Worm (Caenorhabditis elegans) whole organism, L1 larva: ENCODE data around the gene C26D10.4.

Experiments
- C04F5.9 ChIP-seq: sonication (generic microtip); optimal IDR thresholded peaks from 2 replicates; lab custom pipeline; 2016; ENCODE audit warnings: missing genetic modification characterization, missing compliant biosample characterization
- C16A3.4 ChIP-seq: fragments of 150-350 bp; optimal IDR thresholded peaks from 2 replicates; lab custom pipeline; 2014; ENCODE audit warnings: missing biosample characterization, missing genetic modification characterization
- C34B4.2 ChIP-seq: sonication (generic microtip); optimal IDR thresholded peaks from 2 replicates; lab custom pipeline; 2017; ENCODE audit warnings: mild to moderate bottlenecking, missing genetic modification characterization, missing compliant biosample characterization
- F16B12.6 ChIP-seq: fragments of 150-350 bp; optimal IDR thresholded peaks from 2 replicates; lab custom pipeline; 2014; ENCODE audit warnings: missing biosample characterization, missing genetic modification characterization
- aha-1 ChIP-seq: fragments of 150-350 bp; optimal IDR thresholded peaks from 2 replicates; lab custom pipeline; 2014; ENCODE audit warnings: missing biosample characterization, missing genetic modification characterization
- alr-1 ChIP-seq: fragments of 200-800 bp; sonication (Bioruptor generic); optimal IDR thresholded peaks from 2 replicates; lab custom pipeline; 2018; ENCODE audit warnings: borderline replicate concordance, mild to moderate bottlenecking, missing genetic modification characterization, missing compliant biosample characterization
- aly-2 ChIP-seq: fragments of 150-350 bp; optimal IDR thresholded peaks from 2 replicates; lab custom pipeline; 2014; ENCODE audit warnings: missing biosample characterization, missing genetic modification characterization
- ceh-82 ChIP-seq, 3 experiments: fragments of 150-350 bp in 1 of 3; sonication (generic microtip) in 2 of 3; optimal IDR thresholded peaks; 2 replicates each; lab custom pipeline; 2014 to 2017; ENCODE audit warnings: missing biosample characterization in 3 of 3, missing genetic modification characterization in 3 of 3
- ceh-88 ChIP-seq: fragments of 200-800 bp; sonication (Bioruptor generic); IDR thresholded peaks from 2 replicates; pipeline ENCODE4 v1.3.6; 2022; ENCODE audit warnings: missing genetic modification characterization, missing compliant biosample characterization
- dpl-1 ChIP-seq, 3 experiments: fragments of 150-350 bp in 2 of 3; sonication (generic microtip) in 1 of 3; optimal IDR thresholded peaks; 2 replicates each; lab custom pipeline; 2014 to 2017; ENCODE audit warnings: missing biosample characterization in 3 of 3, missing genetic modification characterization in 3 of 3, missing genetic modification reagents in 3 of 3
- dsc-1 ChIP-seq: sonication (generic microtip); optimal IDR thresholded peaks from 2 replicates; lab custom pipeline; 2016; ENCODE audit warnings: mild to moderate bottlenecking, missing genetic modification characterization, missing compliant biosample characterization
- efl-1 ChIP-seq, 4 experiments: fragments of 150-350 bp; optimal IDR thresholded peaks in 3 of 4; peaks in 1 of 4; 1 replicate in 1 of 4; 2 replicates in 3 of 4; lab custom pipeline; 2014; ENCODE audit warnings: missing biosample characterization in 2 of 4, missing genetic modification characterization in 2 of 4, missing genetic modification reagents in 2 of 4
- efl-3 ChIP-seq: fragments of 200-800 bp; sonication (Bioruptor generic); optimal IDR thresholded peaks from 2 replicates; lab custom pipeline; 2018; ENCODE audit warnings: mild to moderate bottlenecking, missing genetic modification characterization, missing compliant biosample characterization
- egl-13 ChIP-seq: sonication (generic microtip); optimal IDR thresholded peaks from 2 replicates; lab custom pipeline; 2016; ENCODE audit warnings: missing genotype, missing genetic modification reagents, missing genetic modification characterization, missing compliant biosample characterization
- egl-27 ChIP-seq, 2 experiments: fragments of 150-350 bp in 1 of 2; sonication (generic microtip); optimal IDR thresholded peaks; 3 replicates each; lab custom pipeline; 2017 to 2018; ENCODE audit warnings: missing biosample characterization in 2 of 2, missing genetic modification characterization in 2 of 2, missing genetic modification reagents in 2 of 2
- elt-2 ChIP-seq: sonication (generic microtip); optimal IDR thresholded peaks from 2 replicates; lab custom pipeline; 2016; ENCODE audit warnings: missing genetic modification characterization, mild to moderate bottlenecking, inconsistent platforms, missing compliant biosample characterization, missing genetic modification reagents
- elt-3 ChIP-seq, 6 experiments: fragments of 150-350 bp in 1 of 6; sonication (generic microtip); optimal IDR thresholded peaks; 2 replicates each; lab custom pipeline; 2017 to 2018; ENCODE audit warnings: missing biosample characterization in 6 of 6, missing genetic modification characterization in 6 of 6, inconsistent platforms in 1 of 6
- fkh-10 ChIP-seq: sonication (generic microtip); optimal IDR thresholded peaks from 2 replicates; lab custom pipeline; 2017; ENCODE audit warnings: missing biosample characterization, missing genetic modification reagents, missing genetic modification characterization
- fkh-4 ChIP-seq: sonication (generic microtip); optimal IDR thresholded peaks from 2 replicates; lab custom pipeline; 2016; ENCODE audit warnings: missing compliant biosample characterization, missing genetic modification characterization, borderline replicate concordance
- fos-1 ChIP-seq: fragments of 150-350 bp; optimal IDR thresholded peaks from 2 replicates; lab custom pipeline; 2014; ENCODE audit warnings: missing biosample characterization, missing genetic modification characterization
- grh-1 ChIP-seq: fragments of 200-800 bp; sonication (Bioruptor generic); IDR thresholded peaks from 2 replicates; pipeline ENCODE4 v1.3.6; 2022; ENCODE audit warnings: missing genetic modification reagents, missing genetic modification characterization, missing compliant biosample characterization
- hlh-17 ChIP-seq: fragments of 200-800 bp; sonication (Bioruptor generic); optimal IDR thresholded peaks from 2 replicates; lab custom pipeline; 2018; ENCODE audit warnings: missing genetic modification characterization, mild to moderate bottlenecking, missing compliant biosample characterization, moderate library complexity, borderline replicate concordance
- hpl-2 ChIP-seq: fragments of 150-350 bp; optimal IDR thresholded peaks from 2 replicates; lab custom pipeline; 2014; ENCODE audit warnings: missing biosample characterization, missing genetic modification reagents, missing genetic modification characterization
- irx-1 ChIP-seq: sonication (generic microtip); optimal IDR thresholded peaks from 2 replicates; lab custom pipeline; 2016; ENCODE audit warnings: missing genetic modification characterization, missing compliant biosample characterization
- lin-14 ChIP-seq: fragments of 200-800 bp; sonication (Bioruptor generic); optimal IDR thresholded peaks from 2 replicates; lab custom pipeline; 2018; ENCODE audit warnings: mild to moderate bottlenecking, missing genetic modification characterization, moderate library complexity, missing compliant biosample characterization
- lin-15B ChIP-seq: fragments of 150-350 bp; sonication (generic microtip); optimal IDR thresholded peaks from 3 replicates; lab custom pipeline; 2014; ENCODE audit warnings: missing biosample characterization, missing genetic modification characterization
- lin-39 ChIP-seq: fragments of 150-350 bp; optimal IDR thresholded peaks from 2 replicates; lab custom pipeline; 2014; ENCODE audit warnings: missing biosample characterization, missing genetic modification reagents, missing genetic modification characterization
- lir-3 ChIP-seq: sonication (generic microtip); optimal IDR thresholded peaks from 2 replicates; lab custom pipeline; 2016; ENCODE audit warnings: mild to moderate bottlenecking, missing genetic modification characterization, moderate library complexity, missing compliant biosample characterization; ENCODE audit not compliant: poor library complexity
- mef-2 ChIP-seq: fragments of 150-350 bp; optimal IDR thresholded peaks from 2 replicates; lab custom pipeline; 2014; ENCODE audit warnings: missing biosample characterization, missing genetic modification characterization
- nhr-11 ChIP-seq: fragments of 150-350 bp; optimal IDR thresholded peaks from 2 replicates; lab custom pipeline; 2014; ENCODE audit warnings: missing biosample characterization, missing genetic modification characterization
- nhr-12 ChIP-seq: sonication (generic microtip); optimal IDR thresholded peaks from 2 replicates; lab custom pipeline; 2017; ENCODE audit warnings: missing biosample characterization, missing genetic modification characterization
- nhr-19 ChIP-seq: fragments of 200-800 bp; sonication (Bioruptor generic); conservative IDR thresholded peaks from 2 replicates; pipeline ENCODE4 v1.3.6; 2022; ENCODE audit warnings: missing genetic modification characterization, missing compliant biosample characterization
- nhr-20 ChIP-seq: sonication (generic microtip); optimal IDR thresholded peaks from 2 replicates; lab custom pipeline; 2016; ENCODE audit warnings: mild to moderate bottlenecking, missing genetic modification characterization, missing compliant biosample characterization
- nhr-237 ChIP-seq: fragments of 150-350 bp; optimal IDR thresholded peaks from 2 replicates; lab custom pipeline; 2014; ENCODE audit warnings: missing biosample characterization, missing genetic modification characterization
- nhr-28 ChIP-seq: fragments of 150-350 bp; optimal IDR thresholded peaks from 2 replicates; lab custom pipeline; 2014; ENCODE audit warnings: missing biosample characterization, missing genetic modification characterization
- nhr-47 ChIP-seq: sonication (generic microtip); optimal IDR thresholded peaks from 2 replicates; lab custom pipeline; 2016; ENCODE audit warnings: mild to moderate bottlenecking, missing genetic modification characterization, moderate library complexity, missing compliant biosample characterization
- pag-3 ChIP-seq: sonication (generic microtip); optimal IDR thresholded peaks from 2 replicates; lab custom pipeline; 2017; ENCODE audit warnings: missing genetic modification characterization, mild to moderate bottlenecking, missing compliant biosample characterization, antibody characterized with exemption, borderline replicate concordance; ENCODE audit not compliant: insufficient read depth
- pax-3 ChIP-seq: fragments of 200-800 bp; sonication (Bioruptor generic); optimal IDR thresholded peaks from 2 replicates; lab custom pipeline; 2018; ENCODE audit warnings: mild to moderate bottlenecking, missing genetic modification characterization, moderate library complexity, missing compliant biosample characterization
- pqm-1 ChIP-seq: sonication (generic microtip); optimal IDR thresholded peaks from 3 replicates; lab custom pipeline; 2017; ENCODE audit warnings: missing biosample characterization, missing genetic modification characterization
- rnt-1 ChIP-seq: sonication (generic microtip); optimal IDR thresholded peaks from 2 replicates; lab custom pipeline; 2016; ENCODE audit warnings: mild to moderate bottlenecking, missing genetic modification characterization, moderate library complexity, missing compliant biosample characterization
- sptf-1 ChIP-seq: fragments of 150-350 bp; optimal IDR thresholded peaks from 2 replicates; lab custom pipeline; 2014; ENCODE audit warnings: missing biosample characterization, missing genetic modification characterization
- sup-37 ChIP-seq: fragments of 200-800 bp; sonication (Bioruptor generic); optimal IDR thresholded peaks from 2 replicates; lab custom pipeline; 2018; ENCODE audit warnings: mild to moderate bottlenecking, missing genetic modification characterization, missing compliant biosample characterization
- swsn-7 ChIP-seq: sonication (generic microtip); optimal IDR thresholded peaks from 2 replicates; lab custom pipeline; 2016; ENCODE audit warnings: missing genetic modification characterization, missing compliant biosample characterization
- tbx-2 ChIP-seq: sonication (generic microtip); optimal IDR thresholded peaks from 2 replicates; lab custom pipeline; 2016; ENCODE audit warnings: missing genetic modification characterization, missing compliant biosample characterization
- tlp-1 ChIP-seq: fragments of 150-350 bp; optimal IDR thresholded peaks from 2 replicates; lab custom pipeline; 2014; ENCODE audit warnings: missing biosample characterization, missing genetic modification characterization
- unc-130 ChIP-seq: fragments of 150-350 bp; optimal IDR thresholded peaks from 2 replicates; lab custom pipeline; 2017; ENCODE audit warnings: missing biosample characterization, missing genetic modification characterization, inconsistent platforms
- unc-62 ChIP-seq: fragments of 150-350 bp; optimal IDR thresholded peaks from 2 replicates; lab custom pipeline; 2014; ENCODE audit warnings: missing biosample characterization, missing genetic modification reagents, missing genetic modification characterization
- unc-98 ChIP-seq: fragments of 200-800 bp; sonication (Bioruptor generic); IDR thresholded peaks from 2 replicates; pipeline ENCODE4 v1.3.6; 2022; ENCODE audit warnings: missing genetic modification characterization, missing compliant biosample characterization
- vab-15 ChIP-seq: sonication (generic microtip); optimal IDR thresholded peaks from 2 replicates; lab custom pipeline; 2017; ENCODE audit warnings: missing genotype, mild to moderate bottlenecking, missing genetic modification characterization, missing compliant biosample characterization
- zip-4 ChIP-seq: fragments of 200-800 bp; sonication (Bioruptor generic); optimal IDR thresholded peaks from 2 replicates; lab custom pipeline; 2018; ENCODE audit warnings: mild to moderate bottlenecking, missing genetic modification characterization, moderate library complexity, missing compliant biosample characterization
- ztf-4 ChIP-seq: fragments of 150-350 bp; optimal IDR thresholded peaks from 2 replicates; lab custom pipeline; 2014; ENCODE audit warnings: missing biosample characterization, missing genetic modification characterization

C26D10.4 gene

ce11 chrII:8325002-8325539, 4.5 kb upstream of the C26D10.4 start, which contains the start of the genes ran-3 and C26D10.3 (continued):
- TF ChIP-seq vab-15 (tag; lab: Kevin White, UChicago) (no peak), grh-1 (GFP tag; lab: Robert Waterston, UW) (no peak), lin-15B (no peak), ztf-4 (tag; lab: Kevin White, UChicago) (no peak), hlh-17 (GFP tag; lab: Kevin White, UChicago) (no peak), elt-2 (tag; lab: Kevin White, UChicago) (no peak), aha-1 (tag; lab: Kevin White, UChicago) (no peak), dpl-1 (GFP tag; optimal IDR thresholded peaks at IDR 0.05; lab: Kevin White, UChicago) (peak; percentile 49 to 64 (median 54)), sptf-1 (tag; lab: Kevin White, UChicago) (no peak), nhr-19 (GFP tag; lab: Robert Waterston, UW) (peak; percentile 56), nhr-47 (tag; lab: Kevin White, UChicago) (peak; percentile 57), pax-3 (no peak), ceh-82 (tag; optimal IDR thresholded peaks at IDR 0.05; lab: Kevin White, UChicago) (peak in 2 of 3 experiments; percentile 4 to 35), lin-39 (tag; lab: Kevin White, UChicago) (peak; percentile 11), nhr-28 (tag; lab: Kevin White, UChicago) (no peak), C34B4.2 (tag; lab: Kevin White, UChicago) (no peak), unc-98 (no peak), zip-4 (GFP tag; lab: Kevin White, UChicago) (no peak), C04F5.9 (peak; percentile 12), tlp-1 (tag; lab: Kevin White, UChicago) (no peak), sup-37 (no peak), rnt-1 (tag; lab: Kevin White, UChicago) (peak; percentile 60), elt-3 (tag; optimal IDR thresholded peaks at IDR 0.05; lab: Kevin White, UChicago) (peak in 1 of 6 experiments; percentile 54), efl-3 (GFP tag; lab: Kevin White, UChicago) (no peak), irx-1 (tag; lab: Kevin White, UChicago) (no peak), unc-62 (GFP tag; lab: Kevin White, UChicago) (no peak), pqm-1 (tag; lab: Kevin White, UChicago) (no peak), swsn-7 (peak; percentile 53), alr-1 (tag; lab: Kevin White, UChicago) (no peak), unc-130 (peak; percentile 86), lir-3 (peak; percentile 18), aly-2 (no peak), nhr-20 (tag; lab: Kevin White, UChicago) (peak; percentile 70), fos-1 (no peak), egl-13 (tag; lab: Kevin White, UChicago) (no peak), efl-1 (optimal IDR thresholded peaks at IDR 0.05; lab: Kevin White, UChicago) (peak; percentile 34 to 70), efl-1 (GFP tag; optimal IDR thresholded peaks at IDR 0.05 in 1 of 2; lab: Kevin White, UChicago) (peak; percentile 56 to 94), pag-3 (no peak), mef-2 (tag; lab: Kevin White, UChicago) (no peak), egl-27 (tag; optimal IDR thresholded peaks at IDR 0.05; lab: Kevin White, UChicago) (no peak), nhr-12 (tag; lab: Kevin White, UChicago) (no peak), tbx-2 (tag; lab: Kevin White, UChicago) (peak; percentile 46), dsc-1 (tag; lab: Kevin White, UChicago) (no peak), fkh-10 (no peak), fkh-4 (no peak), C16A3.4 (peak; percentile 68), nhr-11 (tag; lab: Kevin White, UChicago) (no peak), hpl-2 (no peak), F16B12.6 (tag; lab: Kevin White, UChicago) (no peak), nhr-237 (tag; lab: Kevin White, UChicago) (no peak), ceh-88 (no peak), lin-14 (GFP tag; lab: Kevin White, UChicago) (peak; percentile 28)
